Worm (Caenorhabditis elegans) whole organism, mixed stage, embryonic: ENCODE measurements around the gene atgp-2.

ENCODE experiments used
- bed-3 ChIP-seq: fragments of 200-800 bp; sonication (Bioruptor generic); optimal IDR thresholded peaks from 3 replicates; lab custom pipeline; 2018; ENCODE audit warnings: mild to moderate bottlenecking, missing genetic modification characterization, moderate library complexity, missing compliant biosample characterization
- ceh-83 ChIP-seq: fragments of 200-800 bp; sonication (Bioruptor generic); optimal IDR thresholded peaks from 2 replicates; lab custom pipeline; 2018; ENCODE audit warnings: mild to moderate bottlenecking, missing genetic modification characterization, missing compliant biosample characterization
- ces-1 ChIP-seq: fragments of 150-350 bp; optimal IDR thresholded peaks from 2 replicates; lab custom pipeline; 2014; ENCODE audit warnings: missing biosample characterization, missing genetic modification reagents, missing genetic modification characterization
- drap-1 ChIP-seq: fragments of 200-800 bp; sonication (Bioruptor generic); optimal IDR thresholded peaks from 3 replicates; lab custom pipeline; 2018; ENCODE audit warnings: mild to moderate bottlenecking, missing genetic modification characterization, missing compliant biosample characterization
- lin-13 ChIP-seq: fragments of 150-350 bp; optimal IDR thresholded peaks from 2 replicates; lab custom pipeline; 2014; ENCODE audit warnings: missing biosample characterization, missing genetic modification characterization
- mab-5 ChIP-seq: fragments of 150-350 bp; optimal IDR thresholded peaks from 2 replicates; lab custom pipeline; 2014; ENCODE audit warnings: missing biosample characterization, missing genetic modification characterization
- mep-1 ChIP-seq: fragments of 150-350 bp; optimal IDR thresholded peaks from 2 replicates; lab custom pipeline; 2017; ENCODE audit warnings: missing biosample characterization, missing genetic modification reagents, missing genetic modification characterization, inconsistent platforms
- nhr-237 ChIP-seq: fragments of 150-350 bp; optimal IDR thresholded peaks from 2 replicates; lab custom pipeline; 2014; ENCODE audit warnings: missing biosample characterization, missing genetic modification characterization
- pha-4 ChIP-seq: fragments of 150-350 bp; optimal IDR thresholded peaks from 2 replicates; lab custom pipeline; 2018; ENCODE audit warnings: missing biosample characterization, missing genetic modification reagents, missing genetic modification characterization
- ztf-11 ChIP-seq: fragments of 150-350 bp; optimal IDR thresholded peaks from 2 replicates; lab custom pipeline; 2014; ENCODE audit warnings: missing biosample characterization, missing genetic modification characterization

- TF ChIP-seq pha-4 (tag; lab: Kevin White, UChicago) (no peak), nhr-237 (tag; lab: Kevin White, UChicago) (no peak), ztf-11 (tag; lab: Kevin White, UChicago) (no peak), mep-1 (tag; lab: Kevin White, UChicago) (no peak), lin-13 (no peak), bed-3 (GFP tag; lab: Kevin White, UChicago) (no peak), mab-5 (no peak), ceh-83 (GFP tag; lab: Kevin White, UChicago) (no peak), drap-1 (GFP tag; lab: Kevin White, UChicago) (no peak), ces-1 (GFP tag; lab: Kevin White, UChicago) (no peak)
Observed at ce11 chrII:14598367-14598766, 45.5 kb downstream of the atgp-2 start.
